Worm (Caenorhabditis elegans): ENCODE measurements around the gene C09H10.4.

DNA sequence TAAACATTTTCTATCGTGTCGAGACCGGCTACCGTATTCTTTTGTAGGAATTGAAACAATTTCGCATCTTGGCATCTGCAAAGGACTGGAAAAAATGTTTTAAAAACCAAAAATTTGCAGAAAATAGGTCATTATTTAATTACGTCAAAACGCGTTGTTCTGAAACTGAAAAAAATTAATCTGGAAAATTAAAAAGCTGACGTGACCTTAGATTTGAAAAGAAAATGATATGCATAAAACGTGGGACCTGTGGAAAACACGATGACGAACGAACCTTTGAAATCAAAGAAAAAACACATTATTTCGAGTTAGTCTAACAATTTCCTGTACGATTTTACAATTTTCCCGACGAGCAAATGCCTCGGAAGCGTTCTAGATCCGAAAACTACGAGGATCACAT lies 4.2 kb downstream of the C09H10.4 start, which contains the start of gene C09H10.9:
- TF ChIP-seq fos-1 (tag; optimal IDR thresholded peaks at IDR 0.05) (no peak), alr-1 (tag; optimal IDR thresholded peaks at IDR 0.05; ENCODE audit: borderline replicate concordance) (no peak), unc-62 (GFP tag; optimal IDR thresholded peaks at IDR 0.05) (no peak), nhr-12 (tag; optimal IDR thresholded peaks at IDR 0.05) (no peak), nhr-77 (tag; optimal IDR thresholded peaks at IDR 0.05) (no peak), pax-3 (tag; optimal IDR thresholded peaks at IDR 0.05) (no peak), unc-98 (GFP tag; IDR thresholded peaks at IDR 0.05) (no peak)

Data from whole organism, L1 larva.